Fruit fly (Drosophila melanogaster): ENCODE measurements around the gene CG34150.

Gene CG34150

dm6 chr3R:24841063-24841462 lies 27.0 kb downstream of the CG34150 start, which contains the start of gene CG33658:
CG33658 (minus strand) TSS chr3R:24841163.
- no peak for TF ChIP-seq CG8478 (optimal IDR thresholded peaks at IDR 0.05)
- no peak for TF ChIP-seq CTCF (optimal IDR thresholded peaks at IDR 0.05)

- TF ChIP-seq CG8478 (optimal IDR thresholded peaks at IDR 0.05) (no peak), CTCF (optimal IDR thresholded peaks at IDR 0.05) (no peak)
Observed at dm6 chr3R:24841635-24842034, 27.6 kb downstream of the CG34150 start, which contains the start of gene Esp. Esp (plus strand) TSS chr3R:24841935.

- no peak for TF ChIP-seq CG8478 (optimal IDR thresholded peaks at IDR 0.05)
- TF ChIP-seq CTCF (optimal IDR thresholded peaks at IDR 0.05) = no peak
Observed at dm6 chr3R:24845148-24845547, 31.1 kb downstream of the CG34150 start.

dm6 chr3R:24845952-24846848 lies 32.1 kb downstream of the CG34150 start:
- no peak for TF ChIP-seq CG8478 (optimal IDR thresholded peaks at IDR 0.05)
- TF ChIP-seq CTCF (optimal IDR thresholded peaks at IDR 0.05) = no peak

dm6 chr3R:24850420-24850819 lies 36.4 kb downstream of the CG34150 start, which contains the start of gene CG7006:
CG7006 (plus strand) TSS chr3R:24850627.
- TF ChIP-seq CG8478 (optimal IDR thresholded peaks at IDR 0.05) (no peak), CTCF (optimal IDR thresholded peaks at IDR 0.05) (no peak)

dm6 chr3R:24851429-24851828 lies 37.4 kb downstream of the CG34150 start, which contains the start of gene Nct:
Nct (plus strand) TSS chr3R:24851601.
- TF ChIP-seq CG8478 (optimal IDR thresholded peaks at IDR 0.05) (no peak), CTCF (optimal IDR thresholded peaks at IDR 0.05) (no peak)

dm6 chr3R:24856143-24856542 lies 42.1 kb downstream of the CG34150 start, which contains the start of gene HDAC11:
HDAC11 (minus strand) TSS chr3R:24856243.
- TF ChIP-seq CTCF (optimal IDR thresholded peaks at IDR 0.05) (no peak), CG8478 (optimal IDR thresholded peaks at IDR 0.05) (no peak)

dm6 chr3R:24857459-24857858 lies 43.4 kb downstream of the CG34150 start, which contains the start of gene CAH4:
CAH4 (minus strand) TSS chr3R:24857559.
- no peak for TF ChIP-seq CG8478 (optimal IDR thresholded peaks at IDR 0.05)

- TF ChIP-seq CTCF (optimal IDR thresholded peaks at IDR 0.05) (no peak), CG8478 (optimal IDR thresholded peaks at IDR 0.05) (no peak)
Observed at dm6 chr3R:24859701-24860100, 45.6 kb downstream of the CG34150 start, which contains the start of gene ppk22. ppk22 (minus strand) TSS chr3R:24859801.

- no peak for TF ChIP-seq CTCF (optimal IDR thresholded peaks at IDR 0.05)
- TF ChIP-seq CG8478 (optimal IDR thresholded peaks at IDR 0.05) = no peak
Observed at dm6 chr3R:24860316-24860826, 46.3 kb downstream of the CG34150 start, which contains the start of gene CG13639. CG13639 (minus strand) TSS chr3R:24860366.

dm6 chr3R:24862065-24862464 lies 48.0 kb downstream of the CG34150 start, which contains the start of gene CG13640:
CG13640 (minus strand) TSS chr3R:24862165.
- TF ChIP-seq CTCF (optimal IDR thresholded peaks at IDR 0.05) (no peak), CG8478 (optimal IDR thresholded peaks at IDR 0.05) (no peak)

- TF ChIP-seq CTCF (optimal IDR thresholded peaks at IDR 0.05) = no peak
- no peak for TF ChIP-seq CG8478 (optimal IDR thresholded peaks at IDR 0.05)
Observed at dm6 chr3R:24862574-24863089, 48.6 kb downstream of the CG34150 start, which contains the start of gene CG7016. CG7016 (plus strand) TSS chr3R:24862931.

- TF ChIP-seq CTCF (optimal IDR thresholded peaks at IDR 0.05) = no peak
- no peak for TF ChIP-seq CG8478 (optimal IDR thresholded peaks at IDR 0.05)
Observed at dm6 chr3R:24863894-24864293, 49.8 kb downstream of the CG34150 start.
